Fruit fly (Drosophila melanogaster) whole organism, embryonic: ENCODE data around the gene CG7362.
A peak's percentile ranks its signal among the peaks of the same experiment; 100 is the strongest.

Experiments used
- Aef1 ChIP-seq: fragments of 200-800 bp; sonication (Bioruptor generic); IDR thresholded peaks from 3 replicates; pipeline ENCODE4 v1.3.6; 2022; ENCODE audit warnings: missing biosample characterization, missing genetic modification characterization
- BtbVII ChIP-seq: fragments of 200-800 bp; sonication (Bioruptor generic); optimal IDR thresholded peaks from 3 replicates; lab custom pipeline; 2017; ENCODE audit warnings: missing biosample characterization, mild to moderate bottlenecking, missing genetic modification characterization
- CG10274 ChIP-seq: fragments of 200-800 bp; sonication (Bioruptor generic); optimal IDR thresholded peaks from 3 replicates; lab custom pipeline; 2017; ENCODE audit warnings: missing biosample characterization, mild to moderate bottlenecking, missing genetic modification characterization
- CG10462 ChIP-seq: fragments of 200-800 bp; sonication (Bioruptor generic); optimal IDR thresholded peaks from 2 replicates; lab custom pipeline; 2016; ENCODE audit warnings: missing biosample characterization, missing genetic modification characterization
- CG12071 ChIP-seq: fragments of 200-800 bp; sonication (Bioruptor generic); optimal IDR thresholded peaks from 3 replicates; lab custom pipeline; 2018; ENCODE audit warnings: missing biosample characterization, mild to moderate bottlenecking, missing genetic modification characterization
- CG12744 ChIP-seq: fragments of 200-800 bp; sonication (Bioruptor generic); optimal IDR thresholded peaks from 2 replicates; lab custom pipeline; 2016; ENCODE audit warnings: missing biosample characterization, missing genetic modification characterization
- CG13894 ChIP-seq: fragments of 200-800 bp; sonication (Bioruptor generic); optimal IDR thresholded peaks from 3 replicates; lab custom pipeline; 2018; ENCODE audit warnings: missing biosample characterization, mild to moderate bottlenecking, missing genetic modification characterization, moderate library complexity
- CG1647 ChIP-seq: fragments of 200-800 bp; sonication (Bioruptor generic); optimal IDR thresholded peaks from 3 replicates; lab custom pipeline; 2016; ENCODE audit warnings: missing biosample characterization, missing genetic modification characterization
- CG17829 ChIP-seq: fragments of 200-800 bp; optimal IDR thresholded peaks from 2 replicates; lab custom pipeline; 2019; ENCODE audit warnings: missing biosample characterization, mild to moderate bottlenecking, missing genetic modification characterization, moderate library complexity
- CG18619 ChIP-seq: fragments of 200-800 bp; sonication (Bioruptor generic); optimal IDR thresholded peaks from 3 replicates; lab custom pipeline; 2017; ENCODE audit warnings: missing biosample characterization, mild to moderate bottlenecking, missing genetic modification characterization
- CG2120 ChIP-seq: fragments of 200-800 bp; sonication (Bioruptor generic); optimal IDR thresholded peaks from 3 replicates; lab custom pipeline; 2016; ENCODE audit warnings: missing biosample characterization, missing genetic modification characterization
- CG31441 ChIP-seq: fragments of 200-800 bp; sonication (Bioruptor generic); IDR thresholded peaks from 2 replicates; pipeline ENCODE4 v1.3.6; 2022; ENCODE audit warnings: missing biosample characterization, missing genetic modification characterization
- CG4360 ChIP-seq: fragments of 200-800 bp; sonication (Bioruptor generic); IDR thresholded peaks from 2 replicates; pipeline ENCODE4 v1.3.6; 2022; ENCODE audit warnings: missing biosample characterization, missing genetic modification characterization
- CG4730 ChIP-seq: fragments of 200-800 bp; sonication (Bioruptor generic); IDR thresholded peaks from 2 replicates; pipeline ENCODE4 v1.3.6; 2022; ENCODE audit warnings: missing biosample characterization, missing genetic modification characterization
- CG7987 ChIP-seq: fragments of 200-800 bp; sonication (Bioruptor generic); optimal IDR thresholded peaks from 2 replicates; lab custom pipeline; 2018; ENCODE audit warnings: missing biosample characterization, mild to moderate bottlenecking, missing genetic modification characterization, moderate library complexity
- Dbx ChIP-seq: fragments of 200-800 bp; sonication (Bioruptor generic); IDR thresholded peaks from 3 replicates; pipeline ENCODE4 v1.3.6; 2022; ENCODE audit warnings: missing biosample characterization, missing genetic modification characterization
- Dref ChIP-seq: fragments of 200-800 bp; sonication (Bioruptor generic); IDR thresholded peaks from 2 replicates; pipeline ENCODE4 v1.3.6; 2022; ENCODE audit warnings: missing biosample characterization, missing genetic modification characterization
- GATAe ChIP-seq: fragments of 200-800 bp; sonication (Bioruptor generic); conservative IDR thresholded peaks from 2 replicates; pipeline ENCODE4 v1.3.6; 2022; ENCODE audit warnings: missing biosample characterization, missing genetic modification characterization
- Hand ChIP-seq: fragments of 200-800 bp; sonication (Bioruptor generic); optimal IDR thresholded peaks from 2 replicates; lab custom pipeline; 2017; ENCODE audit warnings: mild to moderate bottlenecking, missing biosample characterization, missing genetic modification reagents, missing genetic modification characterization
- Hmr ChIP-seq: fragments of 200-800 bp; sonication (Bioruptor generic); optimal IDR thresholded peaks from 3 replicates; lab custom pipeline; 2017; ENCODE audit warnings: mild to moderate bottlenecking, missing biosample characterization, missing genetic modification reagents, missing genetic modification characterization
- MESR4 ChIP-seq: fragments of 200-800 bp; sonication (Bioruptor generic); optimal IDR thresholded peaks from 2 replicates; lab custom pipeline; 2018; ENCODE audit warnings: missing biosample characterization, mild to moderate bottlenecking, missing genetic modification characterization, moderate library complexity
- Med ChIP-seq: fragments of 200-800 bp; sonication (Bioruptor generic); peaks from one replicate; lab custom pipeline; 2016; ENCODE audit warnings: missing biosample characterization, missing genetic modification characterization, mild to moderate bottlenecking, inconsistent platforms, moderate library complexity
- Mrtf ChIP-seq: fragments of 200-800 bp; sonication (Bioruptor generic); IDR thresholded peaks from 3 replicates; pipeline ENCODE4 v1.3.6; 2022; ENCODE audit warnings: missing biosample characterization, missing genetic modification characterization
- Oli ChIP-seq: fragments of 200-800 bp; sonication (Bioruptor generic); optimal IDR thresholded peaks from 2 replicates; lab custom pipeline; 2018; ENCODE audit warnings: missing biosample characterization, mild to moderate bottlenecking, missing genetic modification characterization, moderate library complexity
- Opbp ChIP-seq: fragments of 200-800 bp; sonication (Bioruptor generic); IDR thresholded peaks from 3 replicates; pipeline ENCODE4 v1.3.6; 2022; ENCODE audit warnings: missing biosample characterization, missing genetic modification characterization; ENCODE audit not compliant: partially characterized antibody
- Rfx ChIP-seq: fragments of 200-800 bp; sonication (Bioruptor generic); IDR thresholded peaks from 2 replicates; pipeline ENCODE4 v1.3.6; 2022; ENCODE audit warnings: missing biosample characterization, missing genetic modification characterization
- Usf ChIP-seq: fragments of 200-800 bp; sonication (Bioruptor generic); optimal IDR thresholded peaks from 2 replicates; lab custom pipeline; 2017; ENCODE audit warnings: missing genotype, missing biosample characterization, missing genetic modification characterization
- al ChIP-seq: fragments of 200-800 bp; sonication (Bioruptor generic); IDR thresholded peaks from 2 replicates; pipeline ENCODE4 v1.3.6; 2022; ENCODE audit warnings: missing biosample characterization, missing genetic modification characterization
- az2 ChIP-seq: fragments of 200-800 bp; sonication (Bioruptor generic); optimal IDR thresholded peaks from 3 replicates; lab custom pipeline; 2016; ENCODE audit warnings: missing biosample characterization, missing genetic modification characterization
- bcd ChIP-seq: fragments of 200-800 bp; sonication (Bioruptor generic); optimal IDR thresholded peaks from 2 replicates; lab custom pipeline; 2017; ENCODE audit warnings: missing biosample characterization, mild to moderate bottlenecking, missing genetic modification characterization
- bsh ChIP-seq, 2 experiments: fragments of 200-800 bp; sonication (Bioruptor generic); optimal IDR thresholded peaks; 2 replicates each; lab custom pipeline; 2017 to 2018; ENCODE audit warnings: mild to moderate bottlenecking in 2 of 2, missing biosample characterization in 2 of 2, missing genetic modification characterization in 2 of 2, moderate library complexity in 1 of 2
- crc ChIP-seq: fragments of 200-800 bp; sonication (Bioruptor generic); optimal IDR thresholded peaks from 2 replicates; lab custom pipeline; 2016; ENCODE audit warnings: missing biosample characterization, missing genetic modification characterization
- dmrt99B ChIP-seq: fragments of 200-800 bp; sonication (Bioruptor generic); optimal IDR thresholded peaks from 2 replicates; lab custom pipeline; 2018; ENCODE audit warnings: missing biosample characterization, mild to moderate bottlenecking, missing genetic modification characterization, moderate library complexity
- exex ChIP-seq: fragments of 200-800 bp; sonication (Bioruptor generic); optimal IDR thresholded peaks from 4 replicates; lab custom pipeline; 2018; ENCODE audit warnings: missing biosample characterization, mild to moderate bottlenecking, missing genetic modification characterization, moderate library complexity
- hkb ChIP-seq, 2 experiments: fragments of 200-800 bp in 1 of 2; fragments of >200 bp in 1 of 2; sonication (Bioruptor generic) in 1 of 2; IDR thresholded peaks in 1 of 2; optimal IDR thresholded peaks in 1 of 2; 2 replicates each; pipeline versions ENCODE4 v1.3.6 to Lab custom; 2017 to 2022; ENCODE audit warnings: missing biosample characterization in 1 of 2, missing genetic modification characterization in 1 of 2
- inv ChIP-seq: fragments of 200-800 bp; sonication (Bioruptor generic); IDR thresholded peaks from 2 replicates; pipeline ENCODE4 v1.3.6; 2022; ENCODE audit warnings: missing biosample characterization, missing genetic modification characterization; ENCODE audit not compliant: partially characterized antibody
- kni ChIP-seq: fragments of 200-800 bp; sonication (Bioruptor generic); optimal IDR thresholded peaks from 3 replicates; lab custom pipeline; 2017; ENCODE audit warnings: mild to moderate bottlenecking, missing biosample characterization, missing genetic modification reagents, missing genetic modification characterization
- luna ChIP-seq: fragments of 200-800 bp; sonication (Bioruptor generic); optimal IDR thresholded peaks from 2 replicates; lab custom pipeline; 2016; ENCODE audit warnings: missing biosample characterization, missing genetic modification characterization
- mirr ChIP-seq: fragments of 200-800 bp; sonication (Bioruptor generic); optimal IDR thresholded peaks from 3 replicates; lab custom pipeline; 2018; ENCODE audit warnings: missing biosample characterization, mild to moderate bottlenecking, missing genetic modification characterization
- nau ChIP-seq: fragments of 200-800 bp; sonication (Bioruptor generic); optimal IDR thresholded peaks from 3 replicates; lab custom pipeline; 2017; ENCODE audit warnings: missing biosample characterization, mild to moderate bottlenecking, missing genetic modification characterization, missing genetic modification reagents
- nerfin-1 ChIP-seq: fragments of 200-800 bp; sonication (Bioruptor generic); optimal IDR thresholded peaks from 3 replicates; lab custom pipeline; 2019; ENCODE audit warnings: missing biosample characterization, mild to moderate bottlenecking, missing genetic modification characterization, moderate library complexity
- org-1 ChIP-seq: fragments of 200-800 bp; sonication (Bioruptor generic); optimal IDR thresholded peaks from 2 replicates; lab custom pipeline; 2017; ENCODE audit warnings: missing biosample characterization, missing genetic modification characterization
- prd ChIP-seq, 3 experiments: fragments of >200 bp in 2 of 3; fragments of 200-800 bp in 1 of 3; sonication (Bioruptor generic) in 1 of 3; optimal IDR thresholded peaks in 2 of 3; IDR thresholded peaks in 1 of 3; 2 replicates in 2 of 3; 3 replicates in 1 of 3; pipeline versions ENCODE4 v1.3.6 to Lab custom; 2017 to 2022; ENCODE audit warnings: missing biosample characterization in 1 of 3, missing genetic modification characterization in 1 of 3
- pum ChIP-seq: fragments of 200-800 bp; sonication (Bioruptor generic); optimal IDR thresholded peaks from 2 replicates; lab custom pipeline; 2016; ENCODE audit warnings: missing biosample characterization, missing genetic modification characterization
- sd ChIP-seq: fragments of 200-800 bp; sonication (Bioruptor generic); optimal IDR thresholded peaks from 3 replicates; lab custom pipeline; 2018; ENCODE audit warnings: missing biosample characterization, mild to moderate bottlenecking, missing genetic modification characterization, moderate library complexity
- sob ChIP-seq: fragments of 200-800 bp; sonication (Bioruptor generic); IDR thresholded peaks from 2 replicates; pipeline ENCODE4 v1.3.6; 2022; ENCODE audit warnings: missing biosample characterization, missing genetic modification characterization
- tup ChIP-seq: fragments of 200-800 bp; sonication (Bioruptor generic); optimal IDR thresholded peaks from 2 replicates; lab custom pipeline; 2016; ENCODE audit warnings: missing biosample characterization, mild to moderate bottlenecking, missing genetic modification characterization, moderate library complexity
- zfh1 ChIP-seq: fragments of 200-800 bp; sonication (Bioruptor generic); IDR thresholded peaks from 3 replicates; pipeline ENCODE4 v1.3.6; 2022; ENCODE audit warnings: missing biosample characterization, missing genetic modification characterization

CG7362 gene

DNA sequence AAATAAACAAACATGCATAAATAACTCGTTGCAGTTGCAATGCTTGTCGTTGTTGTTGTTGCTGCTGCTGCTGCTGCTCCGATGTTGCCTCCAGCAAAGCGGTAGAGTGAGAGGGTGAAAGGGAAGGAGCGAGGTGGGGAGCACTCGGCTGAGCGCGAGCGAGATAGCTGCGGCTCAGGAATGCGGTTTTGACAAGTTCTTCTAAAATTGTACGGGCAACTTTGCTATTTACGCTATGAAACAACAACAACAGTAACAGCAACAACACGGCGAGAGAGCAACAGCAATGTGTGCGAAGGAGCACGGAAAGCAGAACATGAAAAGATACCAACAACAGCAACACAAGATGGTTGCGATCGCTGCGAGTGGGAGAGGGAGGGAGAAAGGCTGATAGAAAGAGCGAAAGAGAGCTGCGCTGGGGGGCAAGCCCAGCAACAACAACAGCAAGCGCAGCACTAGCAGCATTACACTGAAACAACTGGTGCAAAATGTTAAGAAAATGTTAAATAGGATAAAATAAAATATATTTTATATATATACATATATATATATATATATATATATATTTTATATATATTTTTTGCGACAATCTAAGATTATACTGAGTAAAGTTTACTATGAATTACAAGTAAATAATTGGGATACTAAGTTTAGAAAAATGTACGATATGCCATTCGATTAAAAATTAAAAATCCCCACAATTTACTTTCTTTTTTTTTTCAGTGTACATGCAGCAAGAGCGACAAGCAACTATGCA, 39.9 kb downstream of the CG7362 start (continued):
- TF ChIP-seq Hand (GFP tag; lab: Kevin White, UChicago) (no peak), bcd (peak; percentile 66), al (GFP tag; lab: Robert Waterston, UW) (no peak), hkb (optimal IDR thresholded peaks at IDR 0.05; lab: Kevin White, UChicago) (no peak), hkb (GFP tag; IDR thresholded peaks at IDR 0.05; lab: Robert Waterston, UW) (peak; percentile 71), mirr (GFP tag; lab: Kevin White, UChicago) (no peak), Opbp (GFP tag; lab: Robert Waterston, UW) (0 out of 3 replicates have a peak, but pooled peaks have one; percentile 41), crc (no peak), Mrtf (GFP tag; lab: Robert Waterston, UW) (no peak), Rfx (GFP tag; lab: Robert Waterston, UW) (no peak), Med (peak; percentile 69), CG4360 (GFP tag; lab: Robert Waterston, UW) (peak; percentile 100), Aef1 (peak; percentile 47; the same call in 2 of the 3 replicates), Oli (tag; lab: Kevin White, UChicago) (peak; percentile 64), CG12744 (GFP tag; lab: Kevin White, UChicago) (no peak), kni (peak; percentile 97), GATAe (GFP tag; lab: Robert Waterston, UW) (no peak), inv (no peak), Dbx (GFP tag; lab: Robert Waterston, UW) (no peak), org-1 (GFP tag; lab: Kevin White, UChicago) (peak; percentile 35), prd (optimal IDR thresholded peaks at IDR 0.05; lab: Kevin White, UChicago) (no peak), prd (GFP tag; IDR thresholded peaks at IDR 0.05; lab: Robert Waterston, UW) (peak; percentile 70), CG18619 (GFP tag; lab: Kevin White, UChicago) (no peak), CG13894 (tag; lab: Kevin White, UChicago) (no peak), bsh (GFP tag; optimal IDR thresholded peaks at IDR 0.05; lab: Kevin White, UChicago) (peak in 1 of 2 experiments; percentile 90), MESR4 (GFP tag; lab: Kevin White, UChicago) (no peak), Dref (no peak), Hmr (no peak), CG10462 (GFP tag; lab: Kevin White, UChicago) (no peak), exex (tag; lab: Kevin White, UChicago) (no peak), nau (GFP tag; lab: Kevin White, UChicago) (peak; percentile 60), CG2120 (GFP tag; lab: Kevin White, UChicago) (no peak), CG17829 (tag; lab: Kevin White, UChicago) (peak; percentile 91), dmrt99B (tag; lab: Kevin White, UChicago) (peak; percentile 82), nerfin-1 (no peak), CG4730 (GFP tag; lab: Robert Waterston, UW) (0 out of 2 replicates have a peak, but pooled peaks have one; percentile 39), tup (no peak), CG10274 (peak; percentile 41), az2 (GFP tag; lab: Kevin White, UChicago) (no peak), sd (peak; percentile 100), CG12071 (GFP tag; lab: Kevin White, UChicago) (no peak), pum (GFP tag; lab: Kevin White, UChicago) (no peak), Usf (GFP tag; lab: Kevin White, UChicago) (peak; percentile 27), CG7987 (GFP tag; lab: Kevin White, UChicago) (no peak), CG1647 (peak; percentile 26), CG31441 (GFP tag; lab: Robert Waterston, UW) (peak; percentile 75), luna (GFP tag; lab: Kevin White, UChicago) (no peak), BtbVII (GFP tag; lab: Kevin White, UChicago) (peak; percentile 46), zfh1 (GFP tag; lab: Robert Waterston, UW) (0 out of 3 replicates have a peak, but pooled peaks have one; percentile 31), sob (peak; percentile 43)
